Fruit fly (Drosophila melanogaster) Kc167 (cell line): ENCODE data around the gene Cyp4ac2.

Source experiments
- Myc ChIP-seq: fragments of >200 bp; optimal IDR thresholded peaks from 2 replicates; lab custom pipeline; 2017; ENCODE audit warnings: missing external identifiers
- Sin3A ChIP-seq: fragments of >200 bp; optimal IDR thresholded peaks from 2 replicates; lab custom pipeline; 2018; ENCODE audit warnings: missing external identifiers
- h ChIP-seq: fragments of >200 bp; optimal IDR thresholded peaks from 3 replicates; lab custom pipeline; 2018; ENCODE audit warnings: missing external identifiers
- insv ChIP-seq: fragments of >200 bp; optimal IDR thresholded peaks from 3 replicates; lab custom pipeline; 2018; ENCODE audit warnings: missing external identifiers
- psq ChIP-seq: fragments of >200 bp; optimal IDR thresholded peaks from 2 replicates; lab custom pipeline; 2017; ENCODE audit warnings: missing external identifiers
- ttk ChIP-seq: sonication (Bioruptor generic); optimal IDR thresholded peaks from 2 replicates; lab custom pipeline; 2017; ENCODE audit warnings: missing external identifiers

The Cyp4ac2 gene

dm6 chr2L:5296672-5297288 is 30.6 kb downstream of the Cyp4ac2 start:
- TF ChIP-seq ttk (lab: Kevin White, UChicago) (no peak), insv (lab: Kevin White, UChicago) (no peak), h (lab: Kevin White, UChicago) (no peak), Sin3A (lab: Kevin White, UChicago) (no peak), Myc (lab: Kevin White, UChicago) (no peak), psq (lab: Kevin White, UChicago) (no peak)

- TF ChIP-seq Sin3A (lab: Kevin White, UChicago) (no peak), insv (lab: Kevin White, UChicago) (no peak), Myc (lab: Kevin White, UChicago) (no peak)
These were observed 31.2 kb downstream of the Cyp4ac2 start for dm6 chr2L:5297289-5297960.

DNA sequence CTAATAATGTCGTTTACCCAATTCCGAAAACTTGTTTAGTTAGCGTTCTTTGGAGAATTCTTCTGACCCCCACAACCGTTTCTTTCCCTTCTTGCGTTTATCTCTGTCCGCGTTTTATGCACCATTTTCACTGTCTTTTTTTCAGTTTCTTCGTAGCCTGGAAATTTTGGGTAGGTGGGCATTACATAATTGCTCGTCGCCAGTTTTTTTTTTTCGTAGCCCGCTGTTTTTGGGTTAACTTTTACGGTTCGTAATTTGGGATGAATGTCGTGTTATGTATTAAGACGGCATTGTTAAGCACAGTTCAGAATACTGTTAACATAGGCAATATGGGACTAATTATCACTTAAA is 31.7 kb downstream of the Cyp4ac2 start:
- no peak for TF ChIP-seq insv (lab: Kevin White, UChicago)
- TF ChIP-seq Sin3A (lab: Kevin White, UChicago) = no peak
- no peak for TF ChIP-seq h (lab: Kevin White, UChicago)
- no peak for TF ChIP-seq ttk (lab: Kevin White, UChicago)
- no peak for TF ChIP-seq psq (lab: Kevin White, UChicago)
- TF ChIP-seq Myc (lab: Kevin White, UChicago) = no peak

dm6 chr2L:5298978-5299627 is 32.9 kb downstream of the Cyp4ac2 start:
- TF ChIP-seq Myc (lab: Kevin White, UChicago) = no peak
- no peak for TF ChIP-seq ttk (lab: Kevin White, UChicago)
- TF ChIP-seq insv (lab: Kevin White, UChicago) = no peak
- no peak for TF ChIP-seq psq (lab: Kevin White, UChicago)
- no peak for TF ChIP-seq Sin3A (lab: Kevin White, UChicago)
- TF ChIP-seq h (lab: Kevin White, UChicago) = no peak

DNA sequence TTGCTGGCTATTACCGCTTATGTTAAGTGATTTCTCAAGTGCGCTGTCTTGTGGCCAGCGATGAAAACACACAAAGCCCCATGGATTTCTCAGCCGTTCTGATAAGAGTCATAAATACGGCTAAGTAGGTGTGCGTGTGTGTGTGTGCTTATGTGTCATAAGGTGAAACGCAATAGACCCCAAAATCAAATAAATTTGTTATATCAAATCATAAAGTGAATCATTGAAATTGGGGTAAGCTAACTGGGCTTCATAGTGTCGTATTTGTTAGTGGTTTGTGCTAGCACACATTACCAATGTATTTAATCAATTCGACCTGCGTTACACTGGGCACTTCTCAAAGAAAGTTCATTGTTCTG is 33.4 kb downstream of the Cyp4ac2 start:
- TF ChIP-seq insv (lab: Kevin White, UChicago) (no peak), h (lab: Kevin White, UChicago) (no peak), Myc (lab: Kevin White, UChicago) (no peak), Sin3A (lab: Kevin White, UChicago) (no peak), ttk (lab: Kevin White, UChicago) (no peak), psq (lab: Kevin White, UChicago) (no peak)

dm6 chr2L:5300237-5300668 is 34.1 kb downstream of the Cyp4ac2 start:
- TF ChIP-seq psq (lab: Kevin White, UChicago) (no peak), ttk (lab: Kevin White, UChicago) (no peak), Myc (lab: Kevin White, UChicago) (no peak), insv (lab: Kevin White, UChicago) (no peak)

DNA sequence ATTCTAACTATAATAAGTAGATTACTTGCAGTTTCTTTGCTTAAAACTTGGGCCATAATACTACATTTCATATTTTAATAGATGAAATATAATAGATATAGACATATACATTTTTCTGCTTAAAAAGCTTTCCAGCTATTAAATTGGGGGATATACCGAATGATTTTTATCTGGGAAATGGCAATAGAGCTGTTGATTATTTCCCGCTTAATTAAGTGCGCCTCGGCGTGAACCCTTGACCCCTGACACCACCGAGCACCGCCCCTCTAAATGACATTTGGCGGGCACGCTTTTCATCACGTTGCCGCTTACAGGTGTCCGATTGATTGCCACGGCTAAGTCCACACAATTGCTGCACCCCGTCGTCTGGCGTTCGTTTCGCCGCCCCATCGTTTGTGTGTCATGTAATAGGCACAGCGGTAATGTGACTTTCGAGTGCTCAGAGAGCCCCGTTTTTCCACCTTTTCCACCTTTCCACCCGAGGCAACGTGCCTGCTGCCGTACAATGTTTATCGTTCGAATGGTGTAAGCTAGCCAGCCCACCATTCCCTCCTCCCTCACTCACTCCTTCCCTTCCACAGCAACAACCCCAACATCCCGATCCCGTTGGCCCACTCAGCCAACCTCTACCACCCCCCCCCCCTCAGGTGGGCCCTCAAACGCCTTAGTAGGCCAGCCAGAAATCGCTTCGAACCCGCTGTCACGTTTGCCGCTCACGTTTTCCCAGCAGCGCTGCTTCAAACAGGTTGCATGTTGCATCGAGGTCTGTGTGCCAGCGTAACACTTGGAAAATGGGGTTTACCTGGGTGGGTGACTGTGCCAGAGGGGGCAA is 34.8 kb downstream of the Cyp4ac2 start:
- TF ChIP-seq ttk (lab: Kevin White, UChicago) (no peak), psq (lab: Kevin White, UChicago) (no peak)

- TF ChIP-seq Myc (lab: Kevin White, UChicago) (no peak), insv (lab: Kevin White, UChicago) (no peak), h (lab: Kevin White, UChicago) (no peak), Sin3A (lab: Kevin White, UChicago) (no peak), ttk (lab: Kevin White, UChicago) (no peak), psq (lab: Kevin White, UChicago) (no peak)
These were observed 36.1 kb downstream of the Cyp4ac2 start for dm6 chr2L:5302284-5302683.

DNA sequence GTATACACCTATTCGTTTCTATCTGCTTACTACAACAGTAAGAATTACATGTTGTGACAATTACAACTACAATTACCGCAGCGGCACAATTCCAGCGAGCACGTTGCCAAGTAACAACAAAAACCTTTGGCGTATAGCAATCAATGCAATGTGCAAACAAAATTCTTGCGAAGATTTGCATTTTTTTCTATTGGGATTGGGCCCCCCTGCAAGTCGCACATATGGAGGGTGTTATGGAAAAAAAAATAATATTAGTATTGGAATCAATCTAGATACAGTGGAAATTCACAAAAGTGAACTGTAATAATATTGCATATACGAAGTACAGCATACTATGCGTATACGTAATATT is 36.5 kb downstream of the Cyp4ac2 start:
- no peak for TF ChIP-seq psq (lab: Kevin White, UChicago)
- TF ChIP-seq Myc (lab: Kevin White, UChicago) = no peak
- TF ChIP-seq insv (lab: Kevin White, UChicago) = no peak
- no peak for TF ChIP-seq ttk (lab: Kevin White, UChicago)
- no peak for TF ChIP-seq Sin3A (lab: Kevin White, UChicago)
- TF ChIP-seq h (lab: Kevin White, UChicago) = no peak

DNA sequence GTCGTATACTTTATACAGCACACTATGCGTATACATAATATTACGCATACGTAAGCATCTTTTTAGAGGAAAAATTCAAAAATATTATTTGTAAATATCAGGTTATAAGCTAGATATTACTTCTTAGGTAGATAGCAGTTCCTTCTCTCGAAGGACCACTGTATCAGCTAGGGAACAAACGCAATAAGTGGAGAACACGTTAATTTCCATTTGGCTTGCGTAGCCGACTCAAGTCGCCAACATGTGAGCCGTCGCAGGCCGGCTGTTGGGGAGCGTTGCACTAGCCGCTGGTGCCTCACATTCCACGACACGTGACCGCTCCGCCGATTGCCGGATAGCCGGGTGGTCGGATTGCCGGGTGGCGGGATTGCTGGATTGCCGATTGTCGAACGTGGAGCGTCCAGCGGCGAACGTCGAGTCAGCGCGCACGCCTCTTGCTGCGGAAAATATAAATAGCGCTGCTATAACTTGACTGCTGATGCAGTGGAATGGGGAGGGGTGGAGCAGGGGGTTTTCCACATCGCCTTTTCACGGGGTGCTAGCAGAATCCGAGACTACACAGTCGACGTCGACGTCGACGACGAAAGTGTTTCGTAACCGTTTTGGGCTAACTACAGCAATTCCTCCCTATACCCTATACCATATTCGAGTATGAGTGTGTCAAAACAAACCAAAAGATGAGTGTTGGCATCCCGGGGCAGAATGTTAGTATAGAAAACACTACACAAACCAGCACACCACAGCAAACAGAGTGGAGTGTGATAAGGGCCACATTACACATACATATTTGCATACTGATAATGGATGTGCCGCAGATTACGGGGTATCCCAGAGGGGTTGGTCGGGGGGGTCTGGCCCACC is 37.1 kb downstream of the Cyp4ac2 start:
- no peak for TF ChIP-seq insv (lab: Kevin White, UChicago)
- no peak for TF ChIP-seq Myc (lab: Kevin White, UChicago)
- no peak for TF ChIP-seq ttk (lab: Kevin White, UChicago)
- TF ChIP-seq psq (lab: Kevin White, UChicago) = no peak
